Fruit fly (Drosophila melanogaster): Measurements from ENCODE around the gene CG33340.

The CG33340 gene

DNA sequence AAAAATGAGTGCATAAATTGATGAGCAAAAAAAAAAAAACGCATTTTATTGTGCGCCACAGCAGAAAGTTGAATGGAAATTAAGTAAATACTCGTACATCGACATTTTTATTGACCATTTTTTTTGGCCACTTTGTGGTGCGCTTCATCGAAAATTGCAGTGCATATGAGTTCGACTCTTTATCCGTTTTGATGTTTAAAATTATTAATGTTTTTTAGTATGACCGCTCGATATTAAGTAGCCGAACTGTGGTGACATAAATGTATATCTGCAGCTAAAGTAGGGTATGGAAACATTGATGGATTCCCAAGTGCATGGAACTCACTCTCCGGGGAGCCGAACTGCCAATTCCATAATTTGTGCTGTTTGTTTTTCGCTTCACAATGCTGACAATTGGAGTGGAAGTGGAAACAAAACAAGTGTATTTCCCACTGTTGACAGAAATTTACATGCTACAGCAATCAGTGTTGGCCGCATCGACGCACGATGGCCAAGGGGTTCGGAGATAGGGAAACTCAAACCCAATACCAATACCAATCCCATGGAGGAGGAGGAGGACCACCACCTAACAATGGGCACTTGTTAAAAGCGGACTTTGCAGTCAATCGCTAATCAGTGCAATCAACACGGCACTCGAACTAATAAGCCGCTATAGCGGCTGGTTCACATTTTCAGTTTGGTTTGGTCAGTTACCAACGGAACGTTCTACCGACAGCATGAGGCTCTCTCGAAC lies 29.4 kb downstream of the CG33340 start, which contains the start of gene CG13616:
CG13616 (plus strand) TSS at position 683 of the 733 bp plus-strand sequence.
- no peak for TF ChIP-seq pan (optimal IDR thresholded peaks at IDR 0.05)
